Fruit fly (Drosophila melanogaster) whole organism, embryonic: ENCODE results near the gene CG17349.
A peak's percentile ranks its signal among the peaks of the same experiment; 100 is the strongest.

ENCODE experiments used
- Abd-B ChIP-seq: fragments of 200-800 bp; sonication (Bioruptor generic); optimal IDR thresholded peaks from 2 replicates; lab custom pipeline; 2018; ENCODE audit warnings: missing biosample characterization, mild to moderate bottlenecking, missing genetic modification characterization, moderate library complexity
- Bgb ChIP-seq: fragments of 200-800 bp; sonication (Bioruptor generic); IDR thresholded peaks from 2 replicates; pipeline ENCODE4 v1.3.6; 2022; ENCODE audit warnings: missing biosample characterization, missing genetic modification characterization; ENCODE audit not compliant: partially characterized antibody
- CG12071 ChIP-seq: fragments of 200-800 bp; sonication (Bioruptor generic); optimal IDR thresholded peaks from 3 replicates; lab custom pipeline; 2018; ENCODE audit warnings: missing biosample characterization, mild to moderate bottlenecking, missing genetic modification characterization
- CG12236 ChIP-seq: fragments of 200-800 bp; sonication (Bioruptor generic); optimal IDR thresholded peaks from 2 replicates; lab custom pipeline; 2016; ENCODE audit warnings: missing biosample characterization, missing genetic modification characterization
- CG13894 ChIP-seq: fragments of 200-800 bp; sonication (Bioruptor generic); optimal IDR thresholded peaks from 3 replicates; lab custom pipeline; 2018; ENCODE audit warnings: missing biosample characterization, mild to moderate bottlenecking, missing genetic modification characterization, moderate library complexity
- CG17328 ChIP-seq: fragments of 200-800 bp; sonication (Bioruptor generic); IDR thresholded peaks from 2 replicates; pipeline ENCODE4 v1.3.6; 2022; ENCODE audit warnings: missing biosample characterization, missing genetic modification characterization
- CG18262 ChIP-seq: fragments of 200-800 bp; optimal IDR thresholded peaks from 3 replicates; lab custom pipeline; 2019; ENCODE audit warnings: missing biosample characterization, mild to moderate bottlenecking, missing genetic modification characterization, moderate library complexity
- CG18619 ChIP-seq: fragments of 200-800 bp; sonication (Bioruptor generic); optimal IDR thresholded peaks from 3 replicates; lab custom pipeline; 2017; ENCODE audit warnings: missing biosample characterization, mild to moderate bottlenecking, missing genetic modification characterization
- CG2202 ChIP-seq: fragments of 200-800 bp; sonication (Bioruptor generic); optimal IDR thresholded peaks from 2 replicates; lab custom pipeline; 2018; ENCODE audit warnings: missing biosample characterization, mild to moderate bottlenecking, missing genetic modification characterization
- CG30403 ChIP-seq: fragments of 200-800 bp; sonication (Bioruptor generic); optimal IDR thresholded peaks from 3 replicates; lab custom pipeline; 2016; ENCODE audit warnings: missing biosample characterization, missing genetic modification characterization
- CG32532 ChIP-seq: fragments of 200-800 bp; sonication (Bioruptor generic); IDR thresholded peaks from 2 replicates; pipeline ENCODE4 v1.3.6; 2022; ENCODE audit warnings: missing biosample characterization, missing genetic modification characterization
- CG32767 ChIP-seq: fragments of 200-800 bp; sonication (Bioruptor generic); IDR thresholded peaks from 2 replicates; pipeline ENCODE4 v1.3.6; 2022; ENCODE audit warnings: missing biosample characterization, missing genetic modification characterization
- CG33557 ChIP-seq: fragments of 200-800 bp; sonication (Bioruptor generic); optimal IDR thresholded peaks from 2 replicates; lab custom pipeline; 2019; ENCODE audit warnings: missing biosample characterization, mild to moderate bottlenecking, missing genetic modification characterization, moderate library complexity
- CG34422 ChIP-seq: fragments of 200-800 bp; sonication (Bioruptor generic); IDR thresholded peaks from 3 replicates; pipeline ENCODE4 v1.3.6; 2022; ENCODE audit warnings: missing biosample characterization, missing genetic modification characterization
- CG4282 ChIP-seq: fragments of 200-800 bp; sonication (Bioruptor generic); optimal IDR thresholded peaks from 2 replicates; lab custom pipeline; 2016; ENCODE audit warnings: missing biosample characterization, missing genetic modification characterization
- CG6654 ChIP-seq: fragments of 200-800 bp; sonication (Bioruptor generic); optimal IDR thresholded peaks from 2 replicates; lab custom pipeline; 2017; ENCODE audit warnings: missing biosample characterization, mild to moderate bottlenecking, missing genetic modification characterization
- CG6689 ChIP-seq: fragments of 200-800 bp; sonication (Bioruptor generic); IDR thresholded peaks from 2 replicates; pipeline ENCODE4 v1.3.6; 2022; ENCODE audit warnings: missing biosample characterization, missing genetic modification characterization
- CG8359 ChIP-seq: fragments of 200-800 bp; sonication (Bioruptor generic); optimal IDR thresholded peaks from 2 replicates; lab custom pipeline; 2017; ENCODE audit warnings: missing biosample characterization, mild to moderate bottlenecking, missing genetic modification characterization, borderline replicate concordance
- CG9609 ChIP-seq: fragments of 200-800 bp; sonication (Bioruptor generic); optimal IDR thresholded peaks from 3 replicates; lab custom pipeline; 2016; ENCODE audit warnings: missing biosample characterization, missing genetic modification characterization
- CG9797 ChIP-seq: fragments of 200-800 bp; sonication (Bioruptor generic); optimal IDR thresholded peaks from 3 replicates; lab custom pipeline; 2018; ENCODE audit warnings: missing biosample characterization, mild to moderate bottlenecking, missing genetic modification characterization
- CTCF ChIP-seq: fragments of 200-800 bp; sonication (Bioruptor generic); optimal IDR thresholded peaks from 2 replicates; lab custom pipeline; 2017; ENCODE audit warnings: missing biosample characterization, mild to moderate bottlenecking, missing genetic modification characterization, moderate library complexity
- CoRest ChIP-seq: fragments of 200-800 bp; sonication (Bioruptor generic); optimal IDR thresholded peaks from 3 replicates; lab custom pipeline; 2018; ENCODE audit warnings: missing biosample characterization, mild to moderate bottlenecking, missing genetic modification characterization, moderate library complexity
- Deaf1 ChIP-seq: fragments of 200-800 bp; optimal IDR thresholded peaks from 3 replicates; lab custom pipeline; 2019; ENCODE audit warnings: missing biosample characterization, mild to moderate bottlenecking, missing genetic modification characterization, moderate library complexity
- Dek ChIP-seq: fragments of 200-800 bp; sonication (Bioruptor generic); optimal IDR thresholded peaks from 3 replicates; lab custom pipeline; 2019; ENCODE audit warnings: missing biosample characterization, mild to moderate bottlenecking, missing genetic modification characterization, moderate library complexity
- Doc3 ChIP-seq: fragments of 200-800 bp; sonication (Bioruptor generic); IDR thresholded peaks from 3 replicates; pipeline ENCODE4 v1.3.6; 2022; ENCODE audit warnings: missing biosample characterization, missing genetic modification characterization; ENCODE audit not compliant: partially characterized antibody
- E2f2 ChIP-seq: fragments of 200-800 bp; sonication (Bioruptor generic); IDR thresholded peaks from 2 replicates; pipeline ENCODE4 v1.3.6; 2022; ENCODE audit warnings: missing biosample characterization, missing genetic modification characterization
- Ets97D ChIP-seq: fragments of 200-800 bp; sonication (Bioruptor generic); optimal IDR thresholded peaks from 3 replicates; lab custom pipeline; 2016; ENCODE audit warnings: missing biosample characterization, missing genetic modification characterization
- HmgD ChIP-seq: fragments of 200-800 bp; sonication (Bioruptor generic); optimal IDR thresholded peaks from 3 replicates; lab custom pipeline; 2016; ENCODE audit warnings: missing biosample characterization, missing genetic modification characterization
- MTF-1 ChIP-seq: fragments of 200-800 bp; sonication (Bioruptor generic); optimal IDR thresholded peaks from 2 replicates; lab custom pipeline; 2018; ENCODE audit warnings: missing biosample characterization, mild to moderate bottlenecking, missing genetic modification characterization, borderline replicate concordance
- NK7.1 ChIP-seq: fragments of 200-800 bp; sonication (Bioruptor generic); optimal IDR thresholded peaks from 3 replicates; lab custom pipeline; 2016; ENCODE audit warnings: missing biosample characterization, missing genetic modification characterization
- Ravus ChIP-seq: fragments of 200-800 bp; sonication (Bioruptor generic); IDR thresholded peaks from 2 replicates; pipeline ENCODE4 v1.3.6; 2022; ENCODE audit warnings: missing biosample characterization, missing genetic modification characterization
- Sox100B ChIP-seq: fragments of 200-800 bp; sonication (Bioruptor generic); optimal IDR thresholded peaks from 3 replicates; lab custom pipeline; 2018; ENCODE audit warnings: missing biosample characterization, mild to moderate bottlenecking, missing genetic modification characterization
- Sox102F ChIP-seq: fragments of 200-800 bp; sonication (Bioruptor generic); optimal IDR thresholded peaks from 2 replicates; lab custom pipeline; 2018; ENCODE audit warnings: missing biosample characterization, mild to moderate bottlenecking, missing genetic modification characterization, moderate library complexity
- caup ChIP-seq: fragments of 200-800 bp; sonication (Bioruptor generic); optimal IDR thresholded peaks from 3 replicates; lab custom pipeline; 2017; ENCODE audit warnings: missing biosample characterization, mild to moderate bottlenecking, missing genetic modification characterization, moderate library complexity; ENCODE audit not compliant: severe bottlenecking
- chinmo ChIP-seq: fragments of 200-800 bp; sonication (Bioruptor generic); IDR thresholded peaks from 4 replicates; pipeline ENCODE4 v1.3.6; 2022; ENCODE audit warnings: missing biosample characterization, missing genetic modification characterization; ENCODE audit not compliant: partially characterized antibody
- ci ChIP-seq: fragments of 200-800 bp; sonication (Bioruptor generic); IDR thresholded peaks from 3 replicates; pipeline ENCODE4 v1.3.6; 2022; ENCODE audit warnings: missing biosample characterization, missing genetic modification characterization
- dm ChIP-seq: fragments of 200-800 bp; sonication (Bioruptor generic); optimal IDR thresholded peaks from 3 replicates; lab custom pipeline; 2016; ENCODE audit warnings: missing biosample characterization, missing genetic modification characterization
- dysf ChIP-seq: fragments of 200-800 bp; sonication (Bioruptor generic); IDR thresholded peaks from 3 replicates; pipeline ENCODE4 v1.3.6; 2022; ENCODE audit warnings: missing biosample characterization, missing genetic modification characterization
- hth ChIP-seq: fragments of >200 bp; optimal IDR thresholded peaks from 2 replicates; lab custom pipeline; 2017; ENCODE audit warnings: inconsistent platforms
- kay ChIP-seq: fragments of 200-800 bp; sonication (Bioruptor generic); optimal IDR thresholded peaks from 2 replicates; lab custom pipeline; 2016; ENCODE audit warnings: missing biosample characterization, missing genetic modification characterization
- knrl ChIP-seq: fragments of 200-800 bp; sonication (Bioruptor generic); IDR thresholded peaks from 3 replicates; pipeline ENCODE4 v1.3.6; 2022; ENCODE audit warnings: missing biosample characterization, missing genetic modification characterization; ENCODE audit not compliant: partially characterized antibody
- mam ChIP-seq: fragments of 200-800 bp; sonication (Bioruptor generic); optimal IDR thresholded peaks from 3 replicates; lab custom pipeline; 2016; ENCODE audit warnings: missing biosample characterization, missing genetic modification characterization
- pita ChIP-seq: fragments of 200-800 bp; sonication (Bioruptor generic); optimal IDR thresholded peaks from 2 replicates; lab custom pipeline; 2017; ENCODE audit warnings: missing biosample characterization, mild to moderate bottlenecking, missing genetic modification characterization
- pum ChIP-seq: fragments of 200-800 bp; sonication (Bioruptor generic); optimal IDR thresholded peaks from 2 replicates; lab custom pipeline; 2016; ENCODE audit warnings: missing biosample characterization, missing genetic modification characterization
- scrt ChIP-seq: fragments of 200-800 bp; sonication (Bioruptor generic); optimal IDR thresholded peaks from 2 replicates; lab custom pipeline; 2018; ENCODE audit warnings: missing biosample characterization, mild to moderate bottlenecking, missing genetic modification characterization, moderate library complexity
- sens ChIP-seq: fragments of 200-800 bp; sonication (Bioruptor generic); peaks from one replicate; lab custom pipeline; 2016; ENCODE audit warnings: missing biosample characterization, missing genetic modification characterization
- sob ChIP-seq: fragments of 200-800 bp; sonication (Bioruptor generic); IDR thresholded peaks from 2 replicates; pipeline ENCODE4 v1.3.6; 2022; ENCODE audit warnings: missing biosample characterization, missing genetic modification characterization
- stc ChIP-seq: fragments of 200-800 bp; sonication (Bioruptor generic); IDR thresholded peaks from 2 replicates; pipeline ENCODE4 v1.3.6; 2022; ENCODE audit warnings: missing biosample characterization, missing genetic modification characterization
- trem ChIP-seq: fragments of 200-800 bp; optimal IDR thresholded peaks from 3 replicates; lab custom pipeline; 2019; ENCODE audit warnings: missing biosample characterization, mild to moderate bottlenecking, missing genetic modification characterization, moderate library complexity
- trh ChIP-seq: fragments of 200-800 bp; sonication (Bioruptor generic); optimal IDR thresholded peaks from 2 replicates; lab custom pipeline; 2016; ENCODE audit warnings: missing biosample characterization, missing genetic modification characterization
- z ChIP-seq: fragments of 200-800 bp; sonication (Bioruptor generic); IDR thresholded peaks from 3 replicates; pipeline ENCODE4 v1.3.6; 2022; ENCODE audit warnings: missing biosample characterization, missing genetic modification characterization
- zen2 ChIP-seq: fragments of 200-800 bp; sonication (Bioruptor generic); IDR thresholded peaks from 3 replicates; pipeline ENCODE4 v1.3.6; 2022; ENCODE audit warnings: missing biosample characterization, missing genetic modification characterization; ENCODE audit not compliant: partially characterized antibody

The CG17349 gene

dm6 chr2L:19393703-19394210 lies 23.5 kb downstream of the CG17349 start, which contains the start of gene CG31798:
CG31798 (plus strand) TSS chr2L:19394160.
- no peak for TF ChIP-seq Sox100B (GFP tag; lab: Kevin White, UChicago)
- TF ChIP-seq kay (GFP tag; lab: Kevin White, UChicago), result no peak
- no peak for TF ChIP-seq Ets97D (GFP tag; lab: Kevin White, UChicago)
- TF ChIP-seq CG8359, result no peak
- TF ChIP-seq CG33557, result no peak
- TF ChIP-seq CG6654 (GFP tag; lab: Kevin White, UChicago), result peak; percentile 99
- TF ChIP-seq CG2202 (tag; lab: Kevin White, UChicago), result no peak
- no peak for TF ChIP-seq stc
- no peak for TF ChIP-seq Doc3 (GFP tag; lab: Robert Waterston, UW)
- peak; percentile 84 for TF ChIP-seq pita (GFP tag; lab: Kevin White, UChicago)
- 0 out of 2 replicates have a peak, but pooled peaks have one; percentile 35 for TF ChIP-seq Bgb (GFP tag; lab: Robert Waterston, UW)
- TF ChIP-seq caup (GFP tag; lab: Kevin White, UChicago), result no peak
- TF ChIP-seq NK7.1, result no peak
- TF ChIP-seq CG9609 (GFP tag; lab: Kevin White, UChicago), result no peak
- TF ChIP-seq MTF-1 (GFP tag; lab: Kevin White, UChicago), result no peak
- TF ChIP-seq CG34422, result no peak
- no peak for TF ChIP-seq pum (GFP tag; lab: Kevin White, UChicago)
- TF ChIP-seq CG12071 (GFP tag; lab: Kevin White, UChicago), result no peak
- TF ChIP-seq zen2 (GFP tag; lab: Robert Waterston, UW), result no peak
- no peak for TF ChIP-seq CG9797 (GFP tag; lab: Kevin White, UChicago)
- no peak for TF ChIP-seq CoRest (tag; lab: Kevin White, UChicago)
- TF ChIP-seq z (GFP tag; lab: Robert Waterston, UW), result no peak
- TF ChIP-seq ci (GFP tag; lab: Robert Waterston, UW), result peak; percentile 18; the same call in 1 of the 3 replicates
- TF ChIP-seq hth, result no peak
- TF ChIP-seq Sox102F (GFP tag; lab: Kevin White, UChicago), result no peak
- TF ChIP-seq Ravus (GFP tag; lab: Robert Waterston, UW), result no peak
- no peak for TF ChIP-seq CG18262 (tag; lab: Kevin White, UChicago)
- peak; percentile 7 for TF ChIP-seq Dek (tag; lab: Kevin White, UChicago)
- no peak for TF ChIP-seq CG30403 (GFP tag; lab: Kevin White, UChicago)
- TF ChIP-seq CG6689 (GFP tag; lab: Robert Waterston, UW), result no peak
- TF ChIP-seq Deaf1, result no peak
- TF ChIP-seq dysf (GFP tag; lab: Robert Waterston, UW), result 0 out of 3 replicates have a peak, but pooled peaks have one; percentile 20
- TF ChIP-seq CG17328 (GFP tag; lab: Robert Waterston, UW), result no peak
- peak; percentile 39; the same call in 1 of the 2 replicates for TF ChIP-seq sob (GFP tag; lab: Robert Waterston, UW)
- peak; percentile 34 for TF ChIP-seq CG13894
- peak; percentile 52; the same call in 2 of the 3 replicates for TF ChIP-seq knrl (GFP tag; lab: Robert Waterston, UW)
- TF ChIP-seq dm (GFP tag; lab: Kevin White, UChicago), result no peak
- TF ChIP-seq chinmo (GFP tag; lab: Robert Waterston, UW), result no peak
- no peak for TF ChIP-seq CG18619
- TF ChIP-seq Abd-B, result no peak
- TF ChIP-seq trem, result peak; percentile 11
- TF ChIP-seq sens (GFP tag; lab: Kevin White, UChicago), result peak; percentile 35
- TF ChIP-seq CTCF (GFP tag; lab: Kevin White, UChicago), result peak; percentile 75
- peak; percentile 47 for TF ChIP-seq HmgD (GFP tag; lab: Kevin White, UChicago)
- no peak for TF ChIP-seq CG32532 (GFP tag; lab: Robert Waterston, UW)
- TF ChIP-seq mam (GFP tag; lab: Kevin White, UChicago), result no peak
- no peak for TF ChIP-seq CG12236 (GFP tag; lab: Kevin White, UChicago)
- no peak for TF ChIP-seq trh (GFP tag; lab: Kevin White, UChicago)
- no peak for TF ChIP-seq CG4282 (GFP tag; lab: Kevin White, UChicago)
- TF ChIP-seq scrt (GFP tag; lab: Kevin White, UChicago), result peak; percentile 8
- TF ChIP-seq CG32767 (GFP tag; lab: Robert Waterston, UW), result no peak
- TF ChIP-seq E2f2 (GFP tag; lab: Robert Waterston, UW), result no peak
